Fruit fly (Drosophila melanogaster): ENCODE data around the gene beat-VII.

The beat-VII gene

DNA sequence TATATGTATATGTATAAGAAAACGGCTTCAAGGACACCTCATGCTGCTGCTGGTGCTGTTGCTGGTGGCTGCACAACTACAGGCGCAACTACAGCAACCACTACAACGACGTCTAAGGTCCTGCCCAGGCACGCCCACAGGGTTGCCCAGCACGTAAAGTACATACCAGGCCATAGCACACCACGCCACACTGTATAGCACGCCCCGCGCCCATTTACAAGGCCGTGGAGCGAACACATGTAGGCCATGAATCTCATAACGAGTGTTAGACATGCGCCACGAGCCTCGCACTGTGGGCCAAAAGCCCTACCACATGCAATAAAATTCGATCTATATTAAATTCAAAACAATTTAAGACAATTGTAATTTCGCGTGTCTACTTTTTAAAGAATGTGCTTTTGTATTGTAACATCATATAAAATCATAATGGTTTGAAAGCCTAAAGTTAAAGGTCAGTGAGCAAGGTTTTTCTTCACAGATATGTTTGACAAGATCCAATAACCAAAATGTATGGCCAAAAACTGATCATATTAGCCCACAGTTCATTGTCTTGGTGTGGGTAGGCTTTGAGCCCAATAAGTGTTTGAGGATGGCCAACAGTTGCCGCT, 10.1 kb downstream of the beat-VII start:
- TF ChIP-seq ttk (optimal IDR thresholded peaks at IDR 0.05) (no peak), Myc (optimal IDR thresholded peaks at IDR 0.05) (no peak), insv (optimal IDR thresholded peaks at IDR 0.05) (no peak), h (optimal IDR thresholded peaks at IDR 0.05) (no peak), Sin3A (optimal IDR thresholded peaks at IDR 0.05) (no peak), psq (optimal IDR thresholded peaks at IDR 0.05) (no peak)

DNA sequence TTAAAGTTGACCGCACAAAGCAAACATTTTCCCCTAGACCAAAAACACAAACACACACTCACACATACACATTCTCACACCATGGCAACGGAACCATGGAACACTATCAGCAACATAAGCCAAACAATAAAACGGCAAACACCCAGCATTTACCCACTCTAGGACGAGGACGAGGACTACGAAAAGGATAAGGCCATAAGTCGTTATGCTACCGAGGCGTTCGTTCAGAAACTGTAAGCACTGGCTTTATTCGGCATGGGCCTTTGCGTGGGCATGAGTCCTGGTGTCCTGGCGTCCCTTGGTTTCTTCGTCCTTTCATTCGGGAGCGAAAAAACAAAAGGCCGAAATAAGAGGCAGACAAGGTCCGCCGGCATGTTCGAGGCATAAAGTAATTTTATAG, 11.5 kb downstream of the beat-VII start:
- TF ChIP-seq h (optimal IDR thresholded peaks at IDR 0.05) (no peak), Sin3A (optimal IDR thresholded peaks at IDR 0.05) (no peak), ttk (optimal IDR thresholded peaks at IDR 0.05) (no peak), psq (optimal IDR thresholded peaks at IDR 0.05) (no peak), insv (optimal IDR thresholded peaks at IDR 0.05) (no peak)

DNA sequence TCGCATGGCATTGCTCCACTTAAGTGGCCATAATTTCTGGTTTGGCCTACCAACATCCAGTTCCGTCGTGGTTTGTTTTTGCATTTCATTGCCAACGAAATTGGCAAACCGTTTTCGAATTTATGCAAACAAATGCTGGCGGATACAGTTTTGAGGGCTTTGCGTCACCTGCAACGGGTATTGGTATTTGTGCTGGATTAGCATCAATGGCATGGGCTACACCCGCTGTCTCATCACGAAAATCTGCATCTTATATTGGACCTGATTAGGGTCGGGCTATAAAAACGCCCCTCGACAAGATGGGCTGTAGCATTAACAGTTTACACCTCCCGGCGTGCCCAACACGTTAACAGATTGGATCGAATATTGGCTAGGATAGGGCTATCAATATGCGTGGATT, 25.6 kb downstream of the beat-VII start, which contains the start of gene Tb:
TSS of gene Tb (plus strand) at position 301 of the 400 bp plus-strand sequence.
- TF ChIP-seq ttk (optimal IDR thresholded peaks at IDR 0.05) (no peak), insv (optimal IDR thresholded peaks at IDR 0.05) (no peak), Myc (optimal IDR thresholded peaks at IDR 0.05) (no peak), psq (optimal IDR thresholded peaks at IDR 0.05) (no peak), h (optimal IDR thresholded peaks at IDR 0.05) (no peak), Sin3A (optimal IDR thresholded peaks at IDR 0.05) (no peak)

DNA sequence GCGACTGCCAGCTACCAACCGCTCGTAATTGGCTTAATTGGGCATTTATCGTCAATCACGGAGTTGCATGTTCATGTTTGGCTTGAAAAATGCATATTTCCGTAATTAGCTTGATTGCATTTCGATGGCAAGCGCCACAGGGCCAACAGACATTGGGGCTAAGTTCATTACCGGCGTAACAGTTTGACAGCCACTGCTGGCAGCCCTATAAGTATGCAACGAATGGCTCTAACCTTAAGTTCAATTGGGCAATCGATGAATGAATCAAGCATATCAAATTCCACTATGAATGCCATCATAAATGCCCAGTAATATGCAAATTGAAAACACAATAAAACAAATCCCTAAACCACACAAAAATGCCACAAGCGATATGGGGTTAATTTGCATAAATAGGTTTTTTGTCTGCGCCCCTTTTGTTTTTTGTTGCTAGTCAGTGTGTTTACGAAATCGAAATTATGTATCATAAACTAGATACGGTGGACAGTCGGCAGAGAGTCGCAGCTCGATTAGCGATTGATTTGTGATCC, 26.3 kb downstream of the beat-VII start:
- TF ChIP-seq insv (optimal IDR thresholded peaks at IDR 0.05) = no peak
- TF ChIP-seq Myc (optimal IDR thresholded peaks at IDR 0.05) = no peak
- no peak for TF ChIP-seq psq (optimal IDR thresholded peaks at IDR 0.05)
- TF ChIP-seq ttk (optimal IDR thresholded peaks at IDR 0.05) = no peak
- no peak for TF ChIP-seq h (optimal IDR thresholded peaks at IDR 0.05)
- TF ChIP-seq Sin3A (optimal IDR thresholded peaks at IDR 0.05) = no peak

DNA sequence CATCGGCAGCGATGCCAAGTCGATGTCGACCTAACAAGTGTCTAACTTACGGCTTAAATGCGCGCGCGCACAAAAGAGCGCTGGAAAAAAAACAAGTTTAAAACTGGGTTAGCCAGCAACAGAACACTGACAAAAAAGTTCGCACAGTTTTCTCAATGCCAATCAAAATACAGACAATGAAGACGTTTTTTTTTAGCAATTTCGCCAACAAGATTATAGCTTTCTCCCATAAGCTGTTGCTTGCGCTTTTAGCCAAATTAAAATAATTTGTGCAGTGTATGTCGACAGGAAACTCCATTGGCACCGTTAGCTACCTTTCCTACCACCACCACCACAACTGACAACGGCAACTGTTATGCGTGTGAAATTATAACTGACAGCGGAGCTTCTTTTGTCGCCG, 27.2 kb downstream of the beat-VII start:
- no peak for TF ChIP-seq h (optimal IDR thresholded peaks at IDR 0.05)
- TF ChIP-seq ttk (optimal IDR thresholded peaks at IDR 0.05) = no peak
- TF ChIP-seq Myc (optimal IDR thresholded peaks at IDR 0.05) = no peak
- TF ChIP-seq insv (optimal IDR thresholded peaks at IDR 0.05) = no peak
- no peak for TF ChIP-seq Sin3A (optimal IDR thresholded peaks at IDR 0.05)
- TF ChIP-seq psq (optimal IDR thresholded peaks at IDR 0.05) = no peak

DNA sequence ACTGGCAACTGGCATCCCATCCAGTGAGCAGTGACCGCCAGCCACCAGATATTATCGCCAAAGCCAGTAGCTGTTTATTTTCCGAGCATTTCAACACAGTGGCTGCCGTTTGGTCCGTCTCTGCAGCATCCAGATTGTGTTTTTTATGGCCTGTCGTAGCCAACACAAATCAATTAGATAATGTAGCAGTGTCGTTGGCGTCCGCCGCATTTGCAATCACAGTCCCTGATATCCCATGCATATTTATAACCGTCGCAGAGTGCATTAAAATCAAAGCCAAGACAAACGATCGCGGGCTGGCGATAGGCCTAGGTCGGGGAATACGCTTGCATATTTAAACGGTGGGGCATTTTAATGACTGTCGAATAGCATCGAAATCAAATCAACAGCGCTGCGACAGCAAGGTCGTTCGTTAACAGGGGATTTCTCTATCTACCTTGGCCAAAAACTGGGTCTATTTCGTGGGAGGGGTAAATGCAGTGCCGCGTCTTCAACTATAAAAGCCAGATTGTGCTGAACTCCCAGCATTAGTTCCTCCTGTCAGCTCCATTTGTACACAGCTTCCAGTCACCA, 42.2 kb downstream of the beat-VII start, which contains the start of gene TwdlD:
TSS of gene TwdlD (plus strand) at position 523 of the 573 bp plus-strand sequence.
- TF ChIP-seq Myc (optimal IDR thresholded peaks at IDR 0.05) = no peak
- no peak for TF ChIP-seq ttk (optimal IDR thresholded peaks at IDR 0.05)
- TF ChIP-seq insv (optimal IDR thresholded peaks at IDR 0.05) = no peak
- TF ChIP-seq psq (optimal IDR thresholded peaks at IDR 0.05) = no peak
- no peak for TF ChIP-seq Sin3A (optimal IDR thresholded peaks at IDR 0.05)
- TF ChIP-seq h (optimal IDR thresholded peaks at IDR 0.05) = no peak

DNA sequence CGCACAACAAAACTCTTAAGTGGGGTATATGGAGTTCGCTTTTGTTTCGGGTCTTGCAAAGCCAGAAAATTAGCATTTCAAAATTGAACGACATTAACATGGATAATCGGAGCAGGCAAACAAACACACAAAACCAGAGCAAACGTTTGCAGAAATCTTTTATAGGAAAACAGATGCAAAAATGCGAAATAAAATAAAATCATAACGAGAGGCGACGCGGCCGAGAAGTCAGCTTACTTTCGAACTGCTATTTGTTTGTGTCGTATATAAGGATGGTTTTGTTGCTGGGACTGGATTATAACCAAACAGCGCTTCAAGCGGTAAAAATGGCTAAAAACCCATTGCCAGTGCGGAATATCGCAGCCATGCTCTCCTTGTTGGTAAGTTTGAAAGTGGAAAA, 45.4 kb downstream of the beat-VII start, which contains the start of gene TwdlS:
TSS of gene TwdlS (plus strand) at position 301 of the 400 bp plus-strand sequence.
- no peak for TF ChIP-seq ttk (optimal IDR thresholded peaks at IDR 0.05)
- no peak for TF ChIP-seq h (optimal IDR thresholded peaks at IDR 0.05)

DNA sequence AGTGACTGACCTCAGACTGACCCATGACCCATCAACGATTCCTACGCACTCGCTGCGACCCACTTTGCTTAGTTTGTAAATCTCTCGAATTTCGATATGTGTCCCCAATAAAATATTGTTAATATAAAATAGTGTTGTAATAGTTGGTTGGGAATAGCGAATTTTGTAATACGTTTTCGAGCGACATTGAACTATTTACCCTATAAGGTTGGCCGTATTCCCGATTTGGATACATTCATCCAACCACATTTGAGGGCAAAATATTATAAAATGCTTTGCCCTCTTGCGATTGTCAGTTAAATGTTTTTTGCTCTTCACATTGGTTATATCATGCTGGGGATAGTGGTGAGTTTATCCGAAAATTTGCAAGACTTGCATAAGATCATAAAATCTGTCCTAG, 47.2 kb downstream of the beat-VII start, which contains the start of gene TwdlR:
TSS of gene TwdlR (plus strand) at position 301 of the 400 bp plus-strand sequence.
- TF ChIP-seq h (optimal IDR thresholded peaks at IDR 0.05) (no peak), ttk (optimal IDR thresholded peaks at IDR 0.05) (no peak), psq (optimal IDR thresholded peaks at IDR 0.05) (no peak)

DNA sequence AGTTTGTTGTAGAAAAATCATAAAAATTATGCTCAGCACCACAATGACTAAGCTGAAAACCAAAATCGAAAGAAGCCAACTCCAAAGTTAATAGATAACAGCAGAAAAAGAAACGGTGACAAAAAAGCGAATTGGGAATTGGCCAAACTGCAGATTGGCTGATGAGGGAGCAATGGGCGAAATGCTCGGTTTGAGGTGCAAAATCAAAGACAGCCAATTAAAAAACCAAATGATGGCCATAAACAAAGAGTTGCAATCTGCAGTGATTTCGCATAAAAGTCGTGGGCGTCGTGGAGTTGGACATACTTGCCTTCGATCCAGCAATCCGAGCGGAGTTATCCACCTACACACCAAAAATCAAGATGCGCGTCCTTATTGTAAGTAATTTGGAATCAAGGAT, 48.3 kb downstream of the beat-VII start, which contains the start of gene TwdlH:
TSS of gene TwdlH (plus strand) at position 301 of the 400 bp plus-strand sequence.
- TF ChIP-seq Myc (optimal IDR thresholded peaks at IDR 0.05) = no peak
- no peak for TF ChIP-seq Sin3A (optimal IDR thresholded peaks at IDR 0.05)

DNA sequence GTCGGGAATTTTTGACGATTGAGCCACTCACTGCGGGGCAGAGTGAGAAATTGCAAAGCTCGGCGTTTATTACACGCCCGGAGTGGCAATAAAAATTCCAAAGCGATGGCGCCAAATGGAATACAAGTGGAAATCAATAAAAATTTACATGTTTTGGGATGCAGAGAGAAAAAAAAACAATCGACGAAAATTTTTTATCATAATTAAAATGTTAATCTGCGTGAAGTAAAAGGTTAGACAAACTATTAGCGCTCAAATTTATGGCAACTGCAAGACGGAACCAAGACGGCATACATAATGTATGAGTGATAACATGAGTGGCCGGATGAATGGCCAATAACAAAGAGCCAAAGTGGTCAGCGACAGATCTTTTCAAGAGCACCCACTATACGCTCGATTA, 48.8 kb downstream of the beat-VII start:
- TF ChIP-seq Myc (optimal IDR thresholded peaks at IDR 0.05) (no peak), insv (optimal IDR thresholded peaks at IDR 0.05) (no peak), Sin3A (optimal IDR thresholded peaks at IDR 0.05) (no peak), psq (optimal IDR thresholded peaks at IDR 0.05) (no peak), h (optimal IDR thresholded peaks at IDR 0.05) (no peak), ttk (optimal IDR thresholded peaks at IDR 0.05) (no peak)

- no peak for TF ChIP-seq Sin3A (optimal IDR thresholded peaks at IDR 0.05)
- no peak for TF ChIP-seq ttk (optimal IDR thresholded peaks at IDR 0.05)
- no peak for TF ChIP-seq psq (optimal IDR thresholded peaks at IDR 0.05)
- TF ChIP-seq Myc (optimal IDR thresholded peaks at IDR 0.05) = no peak
- no peak for TF ChIP-seq h (optimal IDR thresholded peaks at IDR 0.05)
- no peak for TF ChIP-seq insv (optimal IDR thresholded peaks at IDR 0.05)
These were observed 50.3 kb downstream of the beat-VII start, which contains the start of gene TwdlN for dm6 chr3R:26631334-26631919. TSS of gene TwdlN (plus strand) at chr3R:26631869.

DNA sequence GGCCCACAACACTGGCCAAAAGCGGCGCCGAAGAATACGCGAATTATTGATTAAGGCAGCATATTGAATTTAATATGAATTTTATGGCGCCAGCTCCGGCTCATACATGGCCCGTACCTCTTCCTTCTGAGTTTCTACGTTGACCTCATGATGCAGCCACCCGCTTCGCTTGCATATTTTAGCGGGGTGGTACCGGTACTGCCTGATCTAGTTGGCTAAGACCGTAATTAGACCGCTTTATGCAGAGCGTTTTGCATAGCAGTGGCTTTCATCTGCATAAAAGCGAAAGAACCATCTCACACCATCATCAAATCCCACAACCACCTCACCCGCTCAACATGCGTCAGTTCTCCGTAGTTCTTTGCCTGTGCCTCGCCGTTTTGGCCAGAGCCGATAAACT, 52.1 kb downstream of the beat-VII start, which contains the start of gene TwdlJ:
TSS of gene TwdlJ (plus strand) at position 301 of the 400 bp plus-strand sequence.
- no peak for TF ChIP-seq psq (optimal IDR thresholded peaks at IDR 0.05)
- TF ChIP-seq Myc (optimal IDR thresholded peaks at IDR 0.05) = no peak
- no peak for TF ChIP-seq insv (optimal IDR thresholded peaks at IDR 0.05)
